Fruit fly (Drosophila melanogaster): ENCODE data around the gene CG14304.

dm6 chr3R:18669152-18669551 lies 48.0 kb upstream of the CG14304 start, which contains the start of gene CG7702:
- TF ChIP-seq CG7101 (tag; optimal IDR thresholded peaks at IDR 0.05): no peak
- TF ChIP-seq CG14711 (tag; optimal IDR thresholded peaks at IDR 0.05): no peak
- no peak for TF ChIP-seq Crg-1 (GFP tag; optimal IDR thresholded peaks at IDR 0.05)
- no peak for TF ChIP-seq CG7045 (GFP tag; optimal IDR thresholded peaks at IDR 0.05)
- TF ChIP-seq CG11617 (GFP tag; optimal IDR thresholded peaks at IDR 0.05): no peak
